Worm (Caenorhabditis elegans): ENCODE results near the gene C25H3.14.
A peak's percentile ranks its signal among the peaks of the same experiment; 100 is the strongest.

C25H3.14 gene

ce11 chrII:5694798-5695197 is at the start of gene C25H3.14:
TSS of gene C25H3.14 (plus strand) at chrII:5695098.
- TF ChIP-seq nhr-11 (tag; optimal IDR thresholded peaks at IDR 0.05), result no peak
- no peak for TF ChIP-seq eor-1 (tag; optimal IDR thresholded peaks at IDR 0.05)
- no peak for TF ChIP-seq fkh-10 (GFP tag; optimal IDR thresholded peaks at IDR 0.05)
- no peak for TF ChIP-seq lin-39 (tag; optimal IDR thresholded peaks at IDR 0.05)

ce11 chrII:5646942-5647341 is 48.0 kb upstream of the C25H3.14 start, which contains the start of gene F59E12.9:
TSS of gene F59E12.9 (minus strand) at chrII:5647042.
- TF ChIP-seq nhr-77 (tag; optimal IDR thresholded peaks at IDR 0.05) (no peak), nhr-67 (tag; optimal IDR thresholded peaks at IDR 0.05) (no peak), nhr-28 (tag; optimal IDR thresholded peaks at IDR 0.05) (no peak), tbx-2 (tag; optimal IDR thresholded peaks at IDR 0.05) (no peak), lsy-12 (tag; optimal IDR thresholded peaks at IDR 0.05) (no peak), ceh-9 (tag; optimal IDR thresholded peaks at IDR 0.05) (no peak), pha-4 (tag; optimal IDR thresholded peaks at IDR 0.05) (no peak), elt-2 (tag; optimal IDR thresholded peaks at IDR 0.05) (no peak), lin-39 (tag; optimal IDR thresholded peaks at IDR 0.05) (no peak)

ce11 chrII:5648272-5648671 is 46.6 kb upstream of the C25H3.14 start, which contains the start of gene ddl-1:
TSS of gene ddl-1 (minus strand) at chrII:5648372.
- TF ChIP-seq mdl-1 (tag; optimal IDR thresholded peaks at IDR 0.05), result no peak

- peak; percentile 63 for TF ChIP-seq egl-5 (tag; optimal IDR thresholded peaks at IDR 0.05)
- peak; percentile 51 for TF ChIP-seq nhr-25 (tag; optimal IDR thresholded peaks at IDR 0.05)
- peak; percentile 90 for TF ChIP-seq nfya-1 (tag; optimal IDR thresholded peaks at IDR 0.05; ENCODE audit: insufficient read depth)
- TF ChIP-seq lin-15B (tag; optimal IDR thresholded peaks at IDR 0.05), result peak; percentile 95
- no peak for TF ChIP-seq elt-3 (tag; optimal IDR thresholded peaks at IDR 0.05)
- peak; percentile 17 for TF ChIP-seq nhr-23 (tag; optimal IDR thresholded peaks at IDR 0.05)
- peak; percentile 35 for TF ChIP-seq hmg-11 (tag; optimal IDR thresholded peaks at IDR 0.05)
- TF ChIP-seq lin-39 (tag; optimal IDR thresholded peaks at IDR 0.05), result peak; percentile 74
- peak; percentile 87 for TF ChIP-seq pha-4 (tag; optimal IDR thresholded peaks at IDR 0.05)
- no peak for TF ChIP-seq jun-1 (tag; optimal IDR thresholded peaks at IDR 0.05)
- TF ChIP-seq pqm-1 (tag; optimal IDR thresholded peaks at IDR 0.05), result peak; percentile 18
- no peak for TF ChIP-seq nhr-77 (tag; optimal IDR thresholded peaks at IDR 0.05)
- TF ChIP-seq unc-39 (tag; optimal IDR thresholded peaks at IDR 0.05), result no peak
- TF ChIP-seq nhr-43 (tag; optimal IDR thresholded peaks at IDR 0.05; ENCODE audit: poor library complexity, severe bottlenecking), result peak; percentile 6
- TF ChIP-seq elt-2 (tag; optimal IDR thresholded peaks at IDR 0.05), result peak; percentile 52
Measured at ce11 chrII:5649236-5650004, 45.5 kb upstream of the C25H3.14 start, which contains the start of the genes sam-4, F59E12.17 and zyg-1. TSS of gene sam-4 (minus strand) at chrII:5649286. TSS of gene F59E12.17 (minus strand) at chrII:5649470. TSS of gene zyg-1 (plus strand) at chrII:5649748.

- no peak for TF ChIP-seq sea-2 (GFP tag; optimal IDR thresholded peaks at IDR 0.05)
- no peak for TF ChIP-seq fos-1 (tag; optimal IDR thresholded peaks at IDR 0.05)
- no peak for TF ChIP-seq ceh-28 (tag; optimal IDR thresholded peaks at IDR 0.05)
- TF ChIP-seq nhr-43 (tag; optimal IDR thresholded peaks at IDR 0.05; ENCODE audit: poor library complexity, severe bottlenecking), result no peak
Measured at ce11 chrII:5651426-5651825, 43.5 kb upstream of the C25H3.14 start.

- TF ChIP-seq skn-1 (tag; optimal IDR thresholded peaks at IDR 0.05) (no peak), nhr-25 (tag; optimal IDR thresholded peaks at IDR 0.05) (no peak), daf-12 (tag; optimal IDR thresholded peaks at IDR 0.05) (no peak), ceh-82 (tag; optimal IDR thresholded peaks at IDR 0.05) (no peak), tbx-2 (tag; optimal IDR thresholded peaks at IDR 0.05) (no peak), lin-15B (tag; optimal IDR thresholded peaks at IDR 0.05) (no peak), fkh-2 (tag; optimal IDR thresholded peaks at IDR 0.05) (no peak)
Measured at ce11 chrII:5652334-5652733, 42.6 kb upstream of the C25H3.14 start, which contains the start of gene bli-2. TSS of gene bli-2 (minus strand) at chrII:5652434.
